Worm (Caenorhabditis elegans) whole organism, L4 larva: Measurements from ENCODE around the gene tag-180.
A peak's percentile ranks its signal among the peaks of the same experiment; 100 is the strongest.

Source experiments
- F10B5.3 ChIP-seq: sonication (generic microtip); optimal IDR thresholded peaks from 2 replicates; lab custom pipeline; 2016; ENCODE audit warnings: mild to moderate bottlenecking, missing genetic modification characterization, missing compliant biosample characterization
- F37D6.2 ChIP-seq: sonication (generic microtip); optimal IDR thresholded peaks from 2 replicates; lab custom pipeline; 2016; ENCODE audit warnings: mild to moderate bottlenecking, missing genetic modification characterization, missing compliant biosample characterization
- T20F7.1 ChIP-seq: fragments of 200-800 bp; sonication (Bioruptor generic); optimal IDR thresholded peaks from 2 replicates; lab custom pipeline; 2018; ENCODE audit warnings: mild to moderate bottlenecking, missing genetic modification characterization, missing compliant biosample characterization
- Y105C5A.15 ChIP-seq: fragments of 200-800 bp; sonication (Bioruptor generic); IDR thresholded peaks from 2 replicates; pipeline ENCODE4 v1.3.6; 2022; ENCODE audit warnings: missing genetic modification characterization, missing compliant biosample characterization
- Y48G9A.11 ChIP-seq: fragments of 200-800 bp; sonication (Bioruptor generic); IDR thresholded peaks from 2 replicates; pipeline ENCODE4 v1.3.6; 2022; ENCODE audit warnings: missing genetic modification reagents, missing genetic modification characterization, missing compliant biosample characterization
- Y5F2A.4 ChIP-seq: fragments of 200-800 bp; sonication (Bioruptor generic); optimal IDR thresholded peaks from 2 replicates; lab custom pipeline; 2018; ENCODE audit warnings: mild to moderate bottlenecking, missing genetic modification characterization, missing compliant biosample characterization
- ZK337.2 ChIP-seq: fragments of 200-800 bp; sonication (Bioruptor generic); IDR thresholded peaks from 2 replicates; pipeline ENCODE4 v1.3.6; 2022; ENCODE audit warnings: missing genetic modification reagents, missing genetic modification characterization, missing compliant biosample characterization
- aly-2 ChIP-seq: sonication (generic microtip); optimal IDR thresholded peaks from 2 replicates; lab custom pipeline; 2018; ENCODE audit warnings: missing biosample characterization, missing genetic modification characterization
- ama-1 ChIP-seq: fragments of 150-350 bp; optimal IDR thresholded peaks from 2 replicates; lab custom pipeline; 2014; ENCODE audit warnings: inconsistent platforms, mixed read lengths
- arid-1 ChIP-seq: fragments of 200-800 bp; sonication (Bioruptor generic); conservative IDR thresholded peaks from 2 replicates; pipeline ENCODE4 v1.3.6; 2022; ENCODE audit warnings: missing genetic modification reagents, missing genetic modification characterization, missing compliant biosample characterization
- ceh-20 ChIP-seq: fragments of 200-800 bp; sonication (Bioruptor generic); IDR thresholded peaks from 2 replicates; pipeline ENCODE4 v1.3.6; 2022; ENCODE audit warnings: missing genetic modification reagents, missing genetic modification characterization, missing compliant biosample characterization
- ceh-28 ChIP-seq: fragments of 150-350 bp; optimal IDR thresholded peaks from 2 replicates; lab custom pipeline; 2014; ENCODE audit warnings: missing biosample characterization, missing genetic modification reagents, missing genetic modification characterization
- ceh-62 ChIP-seq: sonication (generic microtip); optimal IDR thresholded peaks from 2 replicates; lab custom pipeline; 2017; ENCODE audit warnings: missing biosample characterization, missing genetic modification characterization
- ceh-82 ChIP-seq: sonication (generic microtip); optimal IDR thresholded peaks from 2 replicates; lab custom pipeline; 2017; ENCODE audit warnings: missing biosample characterization, missing genetic modification characterization
- ces-1 ChIP-seq: fragments of 150-350 bp; sonication (generic microtip); optimal IDR thresholded peaks from 4 replicates; lab custom pipeline; 2014; ENCODE audit warnings: missing biosample characterization, missing genetic modification reagents, missing genetic modification characterization
- cey-2 ChIP-seq: sonication (generic microtip); optimal IDR thresholded peaks from 3 replicates; lab custom pipeline; 2017; ENCODE audit warnings: missing genetic modification characterization, mild to moderate bottlenecking, missing compliant biosample characterization, antibody characterized with exemption, borderline replicate concordance; ENCODE audit not compliant: insufficient read depth
- ctbp-1 ChIP-seq: fragments of 200-800 bp; sonication (Bioruptor generic); IDR thresholded peaks from 2 replicates; pipeline ENCODE4 v1.3.6; 2022; ENCODE audit warnings: missing genetic modification reagents, missing genetic modification characterization, missing compliant biosample characterization
- daf-12 ChIP-seq: fragments of 150-350 bp; optimal IDR thresholded peaks from 2 replicates; lab custom pipeline; 2014; ENCODE audit warnings: missing biosample characterization, missing genetic modification reagents, missing genetic modification characterization
- daf-19 ChIP-seq: fragments of 200-800 bp; sonication (Bioruptor generic); conservative IDR thresholded peaks from 2 replicates; pipeline ENCODE4 v1.3.6; 2022; ENCODE audit warnings: missing genetic modification characterization, missing compliant biosample characterization
- dmd-8 ChIP-seq: fragments of 200-800 bp; sonication (Bioruptor generic); IDR thresholded peaks from 2 replicates; pipeline ENCODE4 v1.3.6; 2022; ENCODE audit warnings: missing genetic modification characterization, missing compliant biosample characterization
- dmd-9 ChIP-seq: fragments of 200-800 bp; sonication (Bioruptor generic); IDR thresholded peaks from 2 replicates; pipeline ENCODE4 v1.3.6; 2022; ENCODE audit warnings: missing genetic modification reagents, missing genetic modification characterization, missing compliant biosample characterization
- dpl-1 ChIP-seq: fragments of 150-350 bp; optimal IDR thresholded peaks from 2 replicates; lab custom pipeline; 2014; ENCODE audit warnings: missing biosample characterization, missing genetic modification reagents, missing genetic modification characterization
- duxl-1 ChIP-seq: sonication (generic microtip); optimal IDR thresholded peaks from 2 replicates; lab custom pipeline; 2016; ENCODE audit warnings: mild to moderate bottlenecking, missing genetic modification characterization, moderate library complexity, missing compliant biosample characterization; ENCODE audit not compliant: poor library complexity
- egl-27 ChIP-seq: sonication (generic microtip); optimal IDR thresholded peaks from 3 replicates; lab custom pipeline; 2017; ENCODE audit warnings: missing biosample characterization, missing genetic modification reagents, missing genetic modification characterization
- egl-43 ChIP-seq: fragments of 200-800 bp; sonication (Bioruptor generic); IDR thresholded peaks from 2 replicates; pipeline ENCODE4 v1.3.6; 2022; ENCODE audit warnings: missing genetic modification reagents, missing genetic modification characterization, missing compliant biosample characterization
- fkh-10 ChIP-seq: fragments of 150-350 bp; optimal IDR thresholded peaks from 2 replicates; lab custom pipeline; 2014; ENCODE audit warnings: missing biosample characterization, missing genetic modification reagents, missing genetic modification characterization
- jun-1 ChIP-seq: fragments of 150-350 bp; optimal IDR thresholded peaks from 2 replicates; lab custom pipeline; 2014; ENCODE audit warnings: missing biosample characterization, missing genetic modification reagents, missing genetic modification characterization
- lim-7 ChIP-seq: fragments of 200-800 bp; sonication (Bioruptor generic); IDR thresholded peaks from 2 replicates; pipeline ENCODE4 v1.3.6; 2022; ENCODE audit warnings: missing genetic modification characterization, missing compliant biosample characterization
- lin-1 ChIP-seq: fragments of 200-800 bp; sonication (Bioruptor generic); IDR thresholded peaks from 2 replicates; pipeline ENCODE4 v1.3.6; 2022; ENCODE audit warnings: missing genetic modification reagents, missing genetic modification characterization, missing compliant biosample characterization
- lin-13 ChIP-seq: fragments of 150-350 bp; optimal IDR thresholded peaks from 2 replicates; lab custom pipeline; 2014; ENCODE audit warnings: missing biosample characterization, missing genetic modification reagents, missing genetic modification characterization
- lin-29 ChIP-seq: fragments of 200-800 bp; sonication (Bioruptor generic); IDR thresholded peaks from 2 replicates; pipeline ENCODE4 v1.3.6; 2022; ENCODE audit warnings: missing genetic modification reagents, missing genetic modification characterization, missing compliant biosample characterization
- lin-38 ChIP-seq: fragments of 200-800 bp; sonication (Bioruptor generic); IDR thresholded peaks from 2 replicates; pipeline ENCODE4 v1.3.6; 2022; ENCODE audit warnings: missing genetic modification reagents, missing genetic modification characterization, missing compliant biosample characterization
- lin-39 ChIP-seq: fragments of 150-350 bp; optimal IDR thresholded peaks from 2 replicates; lab custom pipeline; 2014; ENCODE audit warnings: missing biosample characterization, missing genetic modification reagents, missing genetic modification characterization
- lir-3 ChIP-seq: sonication (generic microtip); optimal IDR thresholded peaks from 2 replicates; lab custom pipeline; 2016; ENCODE audit warnings: mild to moderate bottlenecking, missing genetic modification characterization, missing compliant biosample characterization
- lsy-2 ChIP-seq, 2 experiments: fragments of 150-350 bp in 1 of 2; sonication (generic microtip) in 1 of 2; optimal IDR thresholded peaks; 2 replicates each; lab custom pipeline; 2014 to 2017; ENCODE audit warnings: missing biosample characterization in 2 of 2, missing genetic modification characterization in 2 of 2
- mdl-1 ChIP-seq, 2 experiments: fragments of 150-350 bp in 1 of 2; sonication (generic microtip) in 1 of 2; optimal IDR thresholded peaks; 2 replicates each; lab custom pipeline; 2014 to 2017; ENCODE audit warnings: missing biosample characterization in 2 of 2, missing genetic modification characterization in 2 of 2
- mdt-29 ChIP-seq: fragments of 200-800 bp; sonication (Bioruptor generic); IDR thresholded peaks from 2 replicates; pipeline ENCODE4 v1.3.6; 2022; ENCODE audit warnings: missing genetic modification reagents, missing genetic modification characterization, missing compliant biosample characterization
- mep-1 ChIP-seq: fragments of 150-350 bp; sonication (generic microtip); optimal IDR thresholded peaks from 3 replicates; lab custom pipeline; 2014; ENCODE audit warnings: missing biosample characterization, missing genetic modification characterization
- mxl-3 ChIP-seq: fragments of 200-800 bp; sonication (Bioruptor generic); optimal IDR thresholded peaks from 2 replicates; lab custom pipeline; 2018; ENCODE audit warnings: mild to moderate bottlenecking, missing genetic modification characterization, missing compliant biosample characterization
- nhr-10 ChIP-seq: fragments of 150-350 bp; optimal IDR thresholded peaks from 2 replicates; lab custom pipeline; 2014; ENCODE audit warnings: missing biosample characterization, missing genetic modification characterization
- nhr-42 ChIP-seq: fragments of 200-800 bp; sonication (Bioruptor generic); IDR thresholded peaks from 2 replicates; pipeline ENCODE4 v1.3.6; 2022; ENCODE audit warnings: missing genetic modification characterization, missing compliant biosample characterization
- pqm-1 ChIP-seq: sonication (generic microtip); optimal IDR thresholded peaks from 2 replicates; lab custom pipeline; 2017; ENCODE audit warnings: missing biosample characterization, missing genetic modification characterization
- rbr-2 ChIP-seq: sonication (generic microtip); optimal IDR thresholded peaks from 2 replicates; lab custom pipeline; 2016; ENCODE audit warnings: missing genotype, missing genetic modification characterization, missing compliant biosample characterization
- sdz-12 ChIP-seq: fragments of 200-800 bp; sonication (Bioruptor generic); optimal IDR thresholded peaks from 2 replicates; lab custom pipeline; 2018; ENCODE audit warnings: mild to moderate bottlenecking, missing genetic modification characterization, missing compliant biosample characterization
- spr-1 ChIP-seq: sonication (generic microtip); optimal IDR thresholded peaks from 2 replicates; lab custom pipeline; 2016; ENCODE audit warnings: mild to moderate bottlenecking, missing genetic modification characterization, missing compliant biosample characterization
- tag-97 ChIP-seq: fragments of 200-800 bp; sonication (Bioruptor generic); IDR thresholded peaks from 2 replicates; pipeline ENCODE4 v1.3.6; 2022; ENCODE audit warnings: missing genetic modification characterization, missing compliant biosample characterization
- tra-1 ChIP-seq: fragments of 200-800 bp; sonication (Bioruptor generic); IDR thresholded peaks from 2 replicates; pipeline ENCODE4 v1.3.6; 2022; ENCODE audit warnings: missing genetic modification reagents, missing genetic modification characterization, missing compliant biosample characterization
- unc-39 ChIP-seq: sonication (generic microtip); optimal IDR thresholded peaks from 2 replicates; lab custom pipeline; 2017; ENCODE audit warnings: missing biosample characterization, missing genetic modification characterization
- unc-62 ChIP-seq, 3 experiments: fragments of 150-350 bp in 1 of 3; sonication (generic microtip); optimal IDR thresholded peaks in 2 of 3; peaks in 1 of 3; 1 replicate in 1 of 3; 2 replicates in 2 of 3; lab custom pipeline; 2014 to 2017; ENCODE audit warnings: missing biosample characterization in 3 of 3, missing genetic modification characterization in 3 of 3, missing genetic modification reagents in 3 of 3, missing genotype in 1 of 3
- ztf-11 ChIP-seq: fragments of 150-350 bp; optimal IDR thresholded peaks from 2 replicates; lab custom pipeline; 2014; ENCODE audit warnings: missing biosample characterization, missing genetic modification characterization

The tag-180 gene

DNA sequence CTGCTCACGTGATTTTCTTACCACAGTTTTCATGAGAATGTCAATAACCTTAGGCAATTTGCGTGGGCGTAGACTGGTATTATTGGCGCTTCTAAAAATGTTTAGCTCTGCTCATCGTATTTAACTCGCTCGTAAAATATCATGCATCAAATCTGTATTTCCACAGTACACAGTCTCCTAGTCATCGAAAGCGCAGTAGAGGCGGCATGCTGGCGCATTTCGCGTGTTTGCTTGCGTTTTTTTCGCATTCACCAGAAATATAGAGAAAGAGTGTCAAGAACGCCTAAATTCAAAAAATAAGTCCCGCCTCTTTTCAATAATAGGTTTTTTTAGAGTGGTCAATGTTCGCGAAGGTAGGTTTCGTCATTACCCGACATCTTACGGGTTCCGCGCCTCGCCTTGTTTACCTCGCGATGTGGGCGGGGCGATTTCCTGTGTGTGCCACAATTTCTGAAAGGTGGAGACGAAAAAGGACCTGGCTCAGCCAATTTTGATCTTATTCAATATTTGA is 47.4 kb upstream of the tag-180 start (continued):
- TF ChIP-seq unc-39 (tag; lab: Kevin White, UChicago) (no peak), egl-27 (no peak), nhr-10 (tag; lab: Kevin White, UChicago) (no peak), ceh-28 (tag; lab: Kevin White, UChicago) (no peak), egl-43 (GFP tag; lab: Robert Waterston, UW) (peak; percentile 81), nhr-42 (GFP tag; lab: Robert Waterston, UW) (0 out of 2 replicates have a peak, but pooled peaks have one; percentile 69), Y48G9A.11 (GFP tag; lab: Robert Waterston, UW) (peak; percentile 76; the same call in 1 of the 2 replicates), ztf-11 (tag; lab: Kevin White, UChicago) (no peak), lin-13 (GFP tag; lab: Kevin White, UChicago) (peak; percentile 51), dmd-8 (GFP tag; lab: Robert Waterston, UW) (peak; percentile 10; the same call in 1 of the 2 replicates), lir-3 (no peak), jun-1 (tag; lab: Kevin White, UChicago) (no peak), Y105C5A.15 (peak; percentile 79; the same call in 1 of the 2 replicates), pqm-1 (tag; lab: Kevin White, UChicago) (peak; percentile 27), spr-1 (tag; lab: Kevin White, UChicago) (peak; percentile 76), daf-19 (GFP tag; lab: Robert Waterston, UW) (0 out of 2 replicates have a peak, but pooled peaks have one; percentile 56), tra-1 (GFP tag; lab: Robert Waterston, UW) (0 out of 2 replicates have a peak, but pooled peaks have one; percentile 60), aly-2 (no peak), mep-1 (tag; lab: Kevin White, UChicago) (peak; percentile 61), arid-1 (GFP tag; lab: Robert Waterston, UW) (peak; percentile 81), daf-12 (tag; lab: Kevin White, UChicago) (no peak), ceh-82 (tag; lab: Kevin White, UChicago) (no peak), cey-2 (tag; lab: Kevin White, UChicago) (no peak), lin-1 (GFP tag; lab: Robert Waterston, UW) (peak; percentile 65; the same call in 1 of the 2 replicates), F37D6.2 (tag; lab: Kevin White, UChicago) (no peak), lin-39 (tag; lab: Kevin White, UChicago) (no peak), sdz-12 (GFP tag; lab: Kevin White, UChicago) (no peak), duxl-1 (tag; lab: Kevin White, UChicago) (peak; percentile 89), ceh-20 (GFP tag; lab: Robert Waterston, UW) (no peak), unc-62 (GFP tag; optimal IDR thresholded peaks at IDR 0.05 in 1 of 2; lab: Kevin White, UChicago) (peak in 1 of 2 experiments; percentile 88), unc-62 (tag; optimal IDR thresholded peaks at IDR 0.05; lab: Kevin White, UChicago) (no peak), tag-97 (no peak), ama-1 (lab: Kevin White, UChicago) (peak; percentile 98), F10B5.3 (tag; lab: Kevin White, UChicago) (peak; percentile 58), Y5F2A.4 (GFP tag; lab: Kevin White, UChicago) (no peak), ZK337.2 (GFP tag; lab: Robert Waterston, UW) (no peak), mxl-3 (no peak), ctbp-1 (GFP tag; lab: Robert Waterston, UW) (peak; percentile 33; the same call in 1 of the 2 replicates), dpl-1 (GFP tag; lab: Kevin White, UChicago) (peak; percentile 29), lsy-2 (tag; optimal IDR thresholded peaks at IDR 0.05; lab: Kevin White, UChicago) (peak in 1 of 2 experiments; percentile 60), lin-38 (GFP tag; lab: Robert Waterston, UW) (peak; percentile 89), ces-1 (GFP tag; lab: Kevin White, UChicago) (no peak), lim-7 (GFP tag; lab: Robert Waterston, UW) (no peak; the same call in 1 of the 2 replicates), rbr-2 (peak; percentile 41), lin-29 (GFP tag; lab: Robert Waterston, UW) (peak; percentile 39; the same call in 1 of the 2 replicates), dmd-9 (GFP tag; lab: Robert Waterston, UW) (no peak), mdl-1 (tag; optimal IDR thresholded peaks at IDR 0.05; lab: Kevin White, UChicago) (no peak), T20F7.1 (GFP tag; lab: Kevin White, UChicago) (peak; percentile 63), ceh-62 (no peak), mdt-29 (peak; percentile 88), fkh-10 (GFP tag; lab: Kevin White, UChicago) (no peak)
